Worm (Caenorhabditis elegans): ENCODE results near the gene fbxb-49.

ce11 chrII:1529057-1529456 is 39.3 kb upstream of the fbxb-49 start, which contains the start of gene Y51H7BR.4:
- no peak for TF ChIP-seq snpc-4 (tag; optimal IDR thresholded peaks at IDR 0.05)
- TF ChIP-seq unc-55 (GFP tag; optimal IDR thresholded peaks at IDR 0.05): no peak
- no peak for TF ChIP-seq ztf-11 (tag; optimal IDR thresholded peaks at IDR 0.05)
- no peak for TF ChIP-seq nhr-237 (tag; optimal IDR thresholded peaks at IDR 0.05)
- no peak for TF ChIP-seq unc-39 (tag; optimal IDR thresholded peaks at IDR 0.05)
- TF ChIP-seq alr-1 (tag; optimal IDR thresholded peaks at IDR 0.05): no peak

Data from whole organism, L2 larva.